Worm (Caenorhabditis elegans) whole organism, L2 larva: ENCODE results near the gene cho-1.
A peak's percentile ranks its signal among the peaks of the same experiment; 100 is the strongest.

ENCODE experiments used
- F13H6.1 ChIP-seq: sonication (generic microtip); optimal IDR thresholded peaks from 2 replicates; lab custom pipeline; 2016; ENCODE audit warnings: missing genetic modification characterization, missing compliant biosample characterization
- R02D3.7 ChIP-seq: fragments of 150-350 bp; optimal IDR thresholded peaks from 2 replicates; lab custom pipeline; 2014; ENCODE audit warnings: missing biosample characterization, missing genetic modification characterization
- Y55F3AM.14 ChIP-seq: fragments of 200-800 bp; sonication (Bioruptor generic); optimal IDR thresholded peaks from 2 replicates; lab custom pipeline; 2018; ENCODE audit warnings: mild to moderate bottlenecking, missing genetic modification characterization, missing compliant biosample characterization
- alr-1 ChIP-seq: fragments of 150-350 bp; optimal IDR thresholded peaks from 2 replicates; lab custom pipeline; 2014; ENCODE audit warnings: missing biosample characterization, missing genetic modification characterization
- aly-2 ChIP-seq: fragments of 150-350 bp; optimal IDR thresholded peaks from 2 replicates; lab custom pipeline; 2014; ENCODE audit warnings: missing biosample characterization, missing genetic modification characterization
- ama-1 ChIP-seq: fragments of 150-350 bp; optimal IDR thresholded peaks from 2 replicates; lab custom pipeline; 2018; ENCODE audit warnings: inconsistent platforms
- blmp-1 ChIP-seq: sonication (generic microtip); optimal IDR thresholded peaks from 2 replicates; lab custom pipeline; 2017; ENCODE audit warnings: missing genetic modification characterization, mild to moderate bottlenecking, missing compliant biosample characterization, antibody characterized with exemption, moderate library complexity; ENCODE audit not compliant: insufficient read depth
- ceh-16 ChIP-seq: fragments of 150-350 bp; optimal IDR thresholded peaks from 2 replicates; lab custom pipeline; 2014; ENCODE audit warnings: missing biosample characterization, missing genetic modification characterization
- ceh-82 ChIP-seq: fragments of 150-350 bp; optimal IDR thresholded peaks from 2 replicates; lab custom pipeline; 2014; ENCODE audit warnings: missing biosample characterization, missing genetic modification characterization
- dmd-4 ChIP-seq: sonication (generic microtip); optimal IDR thresholded peaks from 2 replicates; lab custom pipeline; 2017; ENCODE audit warnings: missing biosample characterization, missing genetic modification characterization
- egl-27 ChIP-seq: sonication (generic microtip); optimal IDR thresholded peaks from 3 replicates; lab custom pipeline; 2017; ENCODE audit warnings: missing biosample characterization, missing genetic modification reagents, missing genetic modification characterization
- gmeb-1 ChIP-seq: fragments of 150-350 bp; optimal IDR thresholded peaks from 2 replicates; lab custom pipeline; 2014; ENCODE audit warnings: missing biosample characterization, missing genetic modification characterization
- lin-11 ChIP-seq: fragments of 150-350 bp; sonication (generic microtip); optimal IDR thresholded peaks from 2 replicates; lab custom pipeline; 2014; ENCODE audit warnings: missing biosample characterization, missing genetic modification characterization, inconsistent platforms, mixed read lengths
- lin-39 ChIP-seq: fragments of 150-350 bp; optimal IDR thresholded peaks from 2 replicates; lab custom pipeline; 2014; ENCODE audit warnings: missing biosample characterization, missing genetic modification reagents, missing genetic modification characterization
- lsy-2 ChIP-seq, 2 experiments: fragments of 150-350 bp in 1 of 2; sonication (generic microtip) in 1 of 2; optimal IDR thresholded peaks; 2 replicates each; lab custom pipeline; 2014 to 2017; ENCODE audit warnings: missing biosample characterization in 2 of 2, missing genetic modification characterization in 2 of 2
- mab-5 ChIP-seq: fragments of 150-350 bp; optimal IDR thresholded peaks from 2 replicates; lab custom pipeline; 2014; ENCODE audit warnings: missing biosample characterization, missing genetic modification characterization
- mbf-1 ChIP-seq: sonication (generic microtip); optimal IDR thresholded peaks from 2 replicates; lab custom pipeline; 2017; ENCODE audit warnings: missing biosample characterization, missing genetic modification characterization
- mdl-1 ChIP-seq, 2 experiments: fragments of 150-350 bp in 1 of 2; sonication (generic microtip) in 1 of 2; optimal IDR thresholded peaks; 2 replicates each; lab custom pipeline; 2017; ENCODE audit warnings: missing biosample characterization in 2 of 2, missing genetic modification characterization in 2 of 2
- nhr-10 ChIP-seq: sonication (generic microtip); optimal IDR thresholded peaks from 2 replicates; lab custom pipeline; 2017; ENCODE audit warnings: missing biosample characterization, missing genetic modification characterization
- nhr-11 ChIP-seq: fragments of 150-350 bp; optimal IDR thresholded peaks from 2 replicates; lab custom pipeline; 2014; ENCODE audit warnings: missing biosample characterization, missing genetic modification characterization
- nhr-12 ChIP-seq: fragments of 150-350 bp; optimal IDR thresholded peaks from 2 replicates; lab custom pipeline; 2014; ENCODE audit warnings: missing biosample characterization, missing genetic modification characterization
- nhr-129 ChIP-seq: fragments of 150-350 bp; optimal IDR thresholded peaks from 2 replicates; lab custom pipeline; 2014; ENCODE audit warnings: missing biosample characterization, missing genetic modification characterization
- nhr-21 ChIP-seq: fragments of 150-350 bp; optimal IDR thresholded peaks from 2 replicates; lab custom pipeline; 2014; ENCODE audit warnings: missing biosample characterization, missing genetic modification characterization
- nhr-23 ChIP-seq: fragments of 150-350 bp; optimal IDR thresholded peaks from 2 replicates; lab custom pipeline; 2014; ENCODE audit warnings: missing biosample characterization, missing genetic modification reagents, missing genetic modification characterization
- nhr-237 ChIP-seq: fragments of 150-350 bp; optimal IDR thresholded peaks from 2 replicates; lab custom pipeline; 2014; ENCODE audit warnings: missing biosample characterization, missing genetic modification characterization
- nhr-25 ChIP-seq: fragments of 150-350 bp; sonication (generic microtip); optimal IDR thresholded peaks from 3 replicates; lab custom pipeline; 2014; ENCODE audit warnings: missing biosample characterization, missing genetic modification characterization
- nhr-6 ChIP-seq: fragments of 150-350 bp; optimal IDR thresholded peaks from 2 replicates; lab custom pipeline; 2014; ENCODE audit warnings: missing biosample characterization, missing genetic modification characterization
- peb-1 ChIP-seq: fragments of 150-350 bp; optimal IDR thresholded peaks from 2 replicates; lab custom pipeline; 2014; ENCODE audit warnings: missing biosample characterization, missing genetic modification characterization
- sem-4 ChIP-seq: fragments of 150-350 bp; optimal IDR thresholded peaks from 2 replicates; lab custom pipeline; 2014; ENCODE audit warnings: missing biosample characterization, missing genetic modification reagents, missing genetic modification characterization
- skn-1 ChIP-seq: sonication (generic microtip); optimal IDR thresholded peaks from 2 replicates; lab custom pipeline; 2017; ENCODE audit warnings: missing biosample characterization, missing genetic modification characterization
- sma-9 ChIP-seq, 2 experiments: fragments of 150-350 bp in 1 of 2; sonication (generic microtip) in 1 of 2; optimal IDR thresholded peaks; 2 replicates each; lab custom pipeline; 2014 to 2016; ENCODE audit warnings: missing genetic modification characterization in 2 of 2, mild to moderate bottlenecking in 1 of 2, missing biosample characterization in 1 of 2, missing compliant biosample characterization in 1 of 2, missing genetic modification reagents in 1 of 2, moderate library complexity in 1 of 2
- unc-39 ChIP-seq: fragments of 150-350 bp; optimal IDR thresholded peaks from 2 replicates; lab custom pipeline; 2014; ENCODE audit warnings: missing biosample characterization, missing genetic modification characterization
- unc-55 ChIP-seq: fragments of 150-350 bp; sonication (generic microtip); optimal IDR thresholded peaks from 3 replicates; lab custom pipeline; 2014; ENCODE audit warnings: missing biosample characterization, missing genetic modification reagents, missing genetic modification characterization
- unc-62 ChIP-seq: fragments of 150-350 bp; optimal IDR thresholded peaks from 2 replicates; lab custom pipeline; 2014; ENCODE audit warnings: missing biosample characterization, missing genetic modification reagents, missing genetic modification characterization
- ztf-1 ChIP-seq: fragments of 200-800 bp; sonication (Bioruptor generic); conservative IDR thresholded peaks from 2 replicates; pipeline ENCODE4 v1.3.6; 2022; ENCODE audit warnings: missing genetic modification characterization, missing compliant biosample characterization
- ztf-4 ChIP-seq: fragments of 150-350 bp; optimal IDR thresholded peaks from 2 replicates; lab custom pipeline; 2014; ENCODE audit warnings: missing biosample characterization, missing genetic modification characterization

Gene cho-1

ce11 chrIV:13180723-13181122 lies 33.6 kb downstream of the cho-1 start, which contains the start of gene F58D2.3:
TSS of gene F58D2.3 (minus strand) at chrIV:13180823.
- no peak for TF ChIP-seq skn-1 (tag; lab: Kevin White, UChicago)
- no peak for TF ChIP-seq alr-1 (tag; lab: Kevin White, UChicago)
- TF ChIP-seq dmd-4 = no peak
- TF ChIP-seq F13H6.1 (tag; lab: Kevin White, UChicago) = no peak
- no peak for TF ChIP-seq ztf-1 (GFP tag; lab: Robert Waterston, UW)
- no peak for TF ChIP-seq R02D3.7 (tag; lab: Kevin White, UChicago)
- no peak for TF ChIP-seq ztf-4 (tag; lab: Kevin White, UChicago)
- no peak for TF ChIP-seq mbf-1 (tag; lab: Kevin White, UChicago)
- no peak for TF ChIP-seq lin-11
- no peak for TF ChIP-seq nhr-11 (tag; lab: Kevin White, UChicago)
- TF ChIP-seq mab-5 = no peak
- TF ChIP-seq nhr-237 (tag; lab: Kevin White, UChicago) = no peak
- TF ChIP-seq lsy-2 (tag; optimal IDR thresholded peaks at IDR 0.05; lab: Kevin White, UChicago) = no peak
- TF ChIP-seq egl-27 = no peak
- TF ChIP-seq unc-62 (GFP tag; lab: Kevin White, UChicago) = no peak
- TF ChIP-seq ama-1 (lab: Kevin White, UChicago) = no peak
- no peak for TF ChIP-seq mdl-1 (tag; optimal IDR thresholded peaks at IDR 0.05; lab: Kevin White, UChicago)

- TF ChIP-seq nhr-129 (tag; lab: Kevin White, UChicago) = peak; percentile 31
- TF ChIP-seq nhr-23 (tag; lab: Kevin White, UChicago) = no peak
- TF ChIP-seq nhr-237 (tag; lab: Kevin White, UChicago) = no peak
- TF ChIP-seq blmp-1 (tag; lab: Kevin White, UChicago) = no peak
- no peak for TF ChIP-seq lin-39
- no peak for TF ChIP-seq ama-1 (lab: Kevin White, UChicago)
- TF ChIP-seq gmeb-1 (tag; lab: Kevin White, UChicago) = no peak
- no peak for TF ChIP-seq nhr-25 (tag; lab: Kevin White, UChicago)
Measured at ce11 chrIV:13179295-13179694, 35.1 kb downstream of the cho-1 start, which contains the start of gene lev-1. TSS of gene lev-1 (minus strand) at chrIV:13179395.

- TF ChIP-seq ceh-16 (tag; lab: Kevin White, UChicago) (no peak), nhr-23 (tag; lab: Kevin White, UChicago) (no peak), blmp-1 (tag; lab: Kevin White, UChicago) (no peak), Y55F3AM.14 (GFP tag; lab: Kevin White, UChicago) (no peak)
Measured at ce11 chrIV:13173359-13173758, 41.0 kb downstream of the cho-1 start.

ce11 chrIV:13170241-13170640 lies 44.1 kb downstream of the cho-1 start, which contains the start of gene nas-14:
TSS of gene nas-14 (plus strand) at chrIV:13170541.
- TF ChIP-seq aly-2 (tag; lab: Kevin White, UChicago) = no peak
- TF ChIP-seq lin-11 = no peak
- no peak for TF ChIP-seq nhr-23 (tag; lab: Kevin White, UChicago)
- no peak for TF ChIP-seq nhr-12 (tag; lab: Kevin White, UChicago)
- TF ChIP-seq mdl-1 (tag; optimal IDR thresholded peaks at IDR 0.05; lab: Kevin White, UChicago) = no peak
- no peak for TF ChIP-seq gmeb-1 (tag; lab: Kevin White, UChicago)
- no peak for TF ChIP-seq nhr-21 (tag; lab: Kevin White, UChicago)
- no peak for TF ChIP-seq lin-39
- no peak for TF ChIP-seq unc-55
- no peak for TF ChIP-seq ztf-1 (GFP tag; lab: Robert Waterston, UW)
- TF ChIP-seq, all 48 proteins: peak for 0

- TF ChIP-seq R02D3.7 (tag; lab: Kevin White, UChicago) (no peak), peb-1 (tag; lab: Kevin White, UChicago) (no peak), nhr-10 (tag; lab: Kevin White, UChicago) (no peak), lsy-2 (tag; optimal IDR thresholded peaks at IDR 0.05; lab: Kevin White, UChicago) (no peak), aly-2 (tag; lab: Kevin White, UChicago) (no peak), sem-4 (no peak), sma-9 (GFP tag; optimal IDR thresholded peaks at IDR 0.05; lab: Kevin White, UChicago) (no peak), sma-9 (tag; optimal IDR thresholded peaks at IDR 0.05; lab: Kevin White, UChicago) (no peak), egl-27 (no peak), F13H6.1 (tag; lab: Kevin White, UChicago) (no peak), ceh-82 (tag; lab: Kevin White, UChicago) (no peak), nhr-21 (tag; lab: Kevin White, UChicago) (no peak), unc-39 (tag; lab: Kevin White, UChicago) (no peak), gmeb-1 (tag; lab: Kevin White, UChicago) (no peak), nhr-6 (tag; lab: Kevin White, UChicago) (no peak), nhr-11 (tag; lab: Kevin White, UChicago) (no peak)
Measured at ce11 chrIV:13167534-13167933, 46.8 kb downstream of the cho-1 start.
